Fruit fly (Drosophila melanogaster) whole organism, larva: Measurements from ENCODE around the gene CG12123.

Experiments
- noc ChIP-seq: fragments of 200-800 bp; sonication (Bioruptor generic); optimal IDR thresholded peaks from 3 replicates; lab custom pipeline; 2019; ENCODE audit warnings: missing biosample characterization, mild to moderate bottlenecking, missing genetic modification characterization, moderate library complexity

The CG12123 gene

DNA sequence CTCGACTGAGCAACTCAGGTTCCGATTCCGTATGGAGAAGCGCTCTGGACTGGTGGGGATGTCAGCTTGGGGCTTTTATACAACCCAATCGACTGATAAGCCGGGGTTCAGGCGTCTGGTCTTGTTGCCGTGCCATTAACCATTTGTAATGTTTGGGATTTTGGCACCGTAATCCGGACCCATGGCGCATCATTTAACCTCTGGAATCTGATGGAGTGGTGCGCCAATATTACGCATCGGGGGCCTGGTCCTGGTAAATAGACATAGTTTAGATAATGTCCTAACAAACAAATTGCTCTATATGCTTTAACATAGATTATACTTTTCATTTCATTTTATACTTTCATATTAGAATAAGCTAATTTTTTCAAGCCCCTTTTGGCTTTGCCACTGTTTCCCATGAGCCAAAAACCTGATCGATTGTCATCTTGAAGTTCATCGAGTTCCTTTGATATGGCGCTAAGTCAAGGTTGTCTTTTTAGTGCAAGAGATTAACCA, 26.9 kb upstream of the CG12123 start, which contains the start of gene CG12116:
Gene CG12116 (minus strand): TSS at position 51 of the 498 bp plus-strand sequence.
- TF ChIP-seq noc (tag; lab: Kevin White, UChicago), result peak; percentile 40

dm6 chrX:8466729-8467215, 24.6 kb upstream of the CG12123 start:
- TF ChIP-seq noc (tag; lab: Kevin White, UChicago), result no peak

DNA sequence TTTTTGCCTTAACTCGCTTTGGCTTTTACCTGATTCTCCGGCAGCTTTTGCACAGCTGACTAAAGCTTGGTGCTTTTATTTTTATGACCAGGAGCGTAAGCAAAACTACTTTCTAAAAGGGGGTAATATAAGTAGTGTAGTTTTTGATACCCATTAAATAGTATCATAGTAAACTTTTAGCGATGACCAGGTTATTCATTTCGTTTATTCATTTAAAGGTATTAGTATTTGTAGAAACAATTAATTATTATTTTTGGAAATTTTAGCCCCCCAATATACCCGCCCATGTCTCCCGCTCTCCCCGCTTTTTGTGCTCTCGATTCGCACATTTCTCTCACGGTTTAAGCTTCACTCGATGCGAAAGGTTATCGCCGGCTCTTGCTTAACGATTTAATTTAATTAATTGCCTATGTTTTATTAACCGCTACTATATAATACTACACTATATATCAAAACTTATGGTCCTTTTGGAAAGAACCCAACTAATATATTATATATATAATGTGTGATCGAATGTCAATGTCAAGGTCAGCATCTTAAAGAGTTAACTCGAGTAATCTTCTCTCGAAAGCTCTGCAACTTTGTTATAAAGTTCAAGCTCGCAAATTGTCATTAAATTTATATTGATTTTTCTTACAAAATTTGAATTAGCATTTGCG, 22.4 kb upstream of the CG12123 start, which contains the start of gene Sptr:
Gene Sptr (minus strand): TSS at position 61 of the 659 bp plus-strand sequence.
- peak; percentile 96 for TF ChIP-seq noc (tag; lab: Kevin White, UChicago)

DNA sequence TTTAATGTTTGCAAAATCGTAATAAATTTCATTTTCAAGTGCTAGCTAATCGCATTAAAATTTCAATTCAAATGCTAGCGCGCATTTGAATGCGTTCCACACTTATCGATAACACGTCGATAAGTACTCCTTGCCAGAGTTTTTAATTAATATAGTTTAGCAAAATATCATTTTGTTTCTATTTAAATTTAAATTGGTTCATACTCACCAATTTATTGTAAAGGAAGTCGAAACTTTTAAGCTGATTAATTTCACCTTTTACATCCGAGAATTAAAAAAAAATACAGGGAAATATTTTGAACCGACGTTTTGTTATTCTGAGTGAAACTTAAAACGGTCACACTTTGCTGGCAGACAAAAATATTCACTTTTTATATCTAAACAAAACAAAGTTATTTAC, 19.0 kb upstream of the CG12123 start, which contains the start of gene Es2:
Gene Es2 (plus strand): TSS at position 333 of the 400 bp plus-strand sequence.
- no peak for TF ChIP-seq noc (tag; lab: Kevin White, UChicago)

dm6 chrX:8460686-8461085, 18.5 kb upstream of the CG12123 start, which contains the start of gene CG15347:
TSS of gene CG15347 (minus strand) at chrX:8460898.
- TF ChIP-seq noc (tag; lab: Kevin White, UChicago), result no peak

DNA sequence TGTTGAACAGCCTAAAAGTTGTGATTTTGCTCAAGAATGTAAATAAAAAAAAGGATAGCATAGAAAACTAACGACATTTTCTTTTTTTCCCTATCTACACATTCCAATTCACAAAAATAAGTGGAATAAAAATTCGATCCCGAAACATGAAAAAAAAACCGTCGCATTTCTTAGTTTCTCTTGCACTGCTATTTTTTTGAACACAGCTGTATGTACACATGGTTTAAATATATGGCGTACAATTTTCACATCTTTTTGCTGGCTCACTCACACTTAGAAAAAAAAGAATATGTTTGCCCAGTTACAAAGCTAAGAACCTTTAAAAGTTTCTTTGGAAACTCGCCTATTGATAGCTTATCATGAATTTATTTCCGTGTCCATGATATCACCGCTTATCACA, 18.1 kb upstream of the CG12123 start:
- no peak for TF ChIP-seq noc (tag; lab: Kevin White, UChicago)

DNA sequence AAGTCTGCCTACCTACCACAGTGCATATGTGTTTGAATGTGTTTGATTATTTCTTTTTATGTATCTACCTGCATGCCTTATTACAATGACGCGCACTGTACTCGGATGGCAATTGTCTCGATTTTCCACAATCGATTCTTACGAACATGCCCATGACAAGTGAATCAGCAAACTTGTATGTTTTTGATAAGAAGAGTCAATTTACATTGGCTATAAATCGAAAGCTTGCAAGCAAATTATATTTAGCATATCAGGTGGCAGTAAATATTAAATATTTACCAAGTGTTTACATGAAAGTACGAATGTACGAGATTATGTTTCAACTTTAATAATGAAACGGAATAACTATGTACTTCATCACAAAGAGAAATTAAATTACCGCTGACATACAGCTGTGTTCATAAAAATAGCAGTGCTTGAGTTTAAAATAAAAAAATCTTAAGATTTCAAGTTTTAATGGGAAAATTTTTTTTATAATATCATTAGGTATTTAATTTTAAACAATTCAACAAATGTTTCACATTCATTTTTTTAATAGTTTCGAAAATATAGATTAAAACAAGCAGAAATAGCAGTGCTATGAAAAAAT, 17.4 kb upstream of the CG12123 start:
- TF ChIP-seq noc (tag; lab: Kevin White, UChicago), result no peak

DNA sequence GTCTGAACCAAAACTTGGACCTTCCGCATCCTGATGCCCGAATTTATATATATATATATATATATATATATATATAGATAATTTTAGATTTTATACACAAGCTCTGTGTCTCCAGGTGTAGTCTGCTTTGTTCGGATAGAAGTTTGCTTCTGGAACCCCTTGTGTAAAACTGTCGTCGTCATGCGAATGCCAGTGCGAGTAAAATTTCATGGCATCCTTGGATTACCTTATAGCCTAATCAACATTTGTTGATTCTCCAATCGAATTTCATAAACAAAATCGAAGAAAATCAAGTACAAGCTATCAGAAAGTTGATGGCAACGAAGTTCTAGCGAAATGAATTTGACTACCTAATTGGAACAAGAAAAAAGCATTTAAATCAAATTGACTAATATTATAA, 15.4 kb upstream of the CG12123 start, which contains the start of gene CG32713:
Gene CG32713 (minus strand): TSS at position 101 of the 400 bp plus-strand sequence.
- no peak for TF ChIP-seq noc (tag; lab: Kevin White, UChicago)

- TF ChIP-seq noc (tag; lab: Kevin White, UChicago), result peak; percentile 27
Observed at dm6 chrX:8455019-8455555, 12.9 kb upstream of the CG12123 start, which contains the start of gene org-1. TSS of gene org-1 (minus strand) at chrX:8455069.

DNA sequence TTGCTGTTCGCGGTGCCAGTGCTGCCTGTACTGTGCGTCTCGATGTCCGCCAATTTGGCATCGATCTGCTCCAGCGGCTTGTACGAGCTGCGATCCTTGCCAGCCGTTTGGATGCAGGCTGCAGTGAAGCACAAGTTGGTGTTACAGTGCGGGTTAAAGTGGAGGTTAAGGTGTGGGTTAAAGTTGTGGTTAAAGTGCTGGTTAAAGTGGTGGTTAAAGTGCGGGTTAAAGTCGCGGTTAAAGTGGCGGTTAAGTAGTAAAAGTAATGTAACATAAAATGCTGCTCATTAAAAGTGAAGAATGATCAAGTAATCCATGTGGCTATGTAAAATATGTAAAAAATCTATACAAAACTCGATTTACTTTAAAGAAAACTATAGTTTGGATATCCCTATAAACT, 10.0 kb upstream of the CG12123 start:
- TF ChIP-seq noc (tag; lab: Kevin White, UChicago), result no peak

dm6 chrX:8450214-8450904, 8.2 kb upstream of the CG12123 start:
- TF ChIP-seq noc (tag; lab: Kevin White, UChicago), result peak; percentile 30

DNA sequence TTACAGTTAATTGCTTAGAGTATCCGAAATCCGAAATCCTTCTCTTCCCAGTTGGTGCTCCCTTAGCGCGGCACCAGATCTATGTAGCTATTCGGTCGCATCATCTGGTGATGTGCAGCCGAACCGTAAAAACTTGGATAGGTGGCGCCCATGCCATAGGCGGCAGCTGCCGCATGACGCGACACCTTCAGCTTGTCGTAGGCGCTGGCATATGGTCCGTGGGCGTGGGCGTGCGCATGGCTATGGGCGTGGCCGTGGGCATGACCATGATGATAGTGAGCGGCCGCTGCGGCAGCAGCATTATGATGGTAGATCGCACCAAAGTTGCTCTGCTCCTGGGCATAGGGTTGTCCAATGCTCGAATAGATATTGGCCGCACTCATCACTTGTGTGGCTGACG, 6.0 kb upstream of the CG12123 start:
- no peak for TF ChIP-seq noc (tag; lab: Kevin White, UChicago)

DNA sequence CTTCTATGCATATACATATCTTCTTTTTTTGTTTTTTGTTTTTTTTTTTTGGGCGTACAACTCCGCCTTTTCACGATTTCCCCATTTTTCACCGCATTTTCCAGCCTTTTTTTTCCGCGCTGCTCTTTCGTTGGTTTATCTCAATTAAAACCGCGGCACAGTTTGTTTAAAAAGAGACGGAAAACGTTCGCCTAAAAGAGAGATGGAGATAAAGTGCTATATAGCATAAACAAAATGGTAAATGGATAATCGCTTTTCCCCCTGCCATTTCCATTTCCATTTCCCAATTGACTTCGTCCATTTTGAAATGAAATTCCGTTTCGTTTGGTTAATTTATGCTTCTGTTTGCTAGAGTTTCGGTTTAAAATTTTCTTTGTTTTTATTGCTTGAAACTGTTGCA, 5.0 kb upstream of the CG12123 start:
- no peak for TF ChIP-seq noc (tag; lab: Kevin White, UChicago)

- no peak for TF ChIP-seq noc (tag; lab: Kevin White, UChicago)
Observed at dm6 chrX:8444883-8445572, 2.9 kb upstream of the CG12123 start.

DNA sequence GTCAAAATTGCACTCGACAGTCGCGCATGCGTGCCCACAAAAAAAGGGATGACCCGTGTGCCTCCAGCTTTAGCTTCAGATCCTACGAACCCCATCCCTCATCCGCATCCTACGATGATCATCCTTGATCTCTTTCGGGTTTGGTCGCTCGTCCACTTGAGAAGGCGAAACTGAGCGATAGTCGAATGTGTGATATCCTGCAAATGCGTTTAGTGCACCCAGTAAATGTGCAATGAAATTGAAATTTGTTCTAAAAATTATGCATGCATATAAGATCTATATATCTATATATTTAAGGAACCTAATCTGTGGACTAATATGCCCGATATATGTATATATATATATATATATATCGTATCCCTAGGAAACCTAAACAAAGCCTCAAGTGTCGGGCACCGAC, 2.1 kb upstream of the CG12123 start:
- no peak for TF ChIP-seq noc (tag; lab: Kevin White, UChicago)
